Fruit fly (Drosophila melanogaster): ENCODE results near the gene CG34300.

- TF ChIP-seq CG9948 (tag; optimal IDR thresholded peaks at IDR 0.05), result no peak
- TF ChIP-seq CG13204 (GFP tag; optimal IDR thresholded peaks at IDR 0.05), result no peak
- no peak for TF ChIP-seq EcR (GFP tag; optimal IDR thresholded peaks at IDR 0.05)
- no peak for TF ChIP-seq CG32121 (GFP tag; IDR thresholded peaks at IDR 0.05)
- TF ChIP-seq CG8159 (tag; optimal IDR thresholded peaks at IDR 0.05), result peak; percentile 38
Observed at dm6 chr3R:30281345-30282133, 24.9 kb downstream of the CG34300 start.
